Worm (Caenorhabditis elegans) whole organism, L1 larva: ENCODE results near the gene wrm-1.

Experiments
- Y116A8C.19 ChIP-seq: sonication (generic microtip); optimal IDR thresholded peaks from 2 replicates; lab custom pipeline; 2016; ENCODE audit warnings: missing compliant biosample characterization, missing genetic modification characterization, borderline replicate concordance
- alr-1 ChIP-seq: fragments of 200-800 bp; sonication (Bioruptor generic); optimal IDR thresholded peaks from 2 replicates; lab custom pipeline; 2018; ENCODE audit warnings: borderline replicate concordance, mild to moderate bottlenecking, missing genetic modification characterization, missing compliant biosample characterization
- aly-2 ChIP-seq: fragments of 150-350 bp; optimal IDR thresholded peaks from 2 replicates; lab custom pipeline; 2014; ENCODE audit warnings: missing biosample characterization, missing genetic modification characterization
- ama-1 ChIP-seq: fragments of 150-350 bp; optimal IDR thresholded peaks from 2 replicates; lab custom pipeline; 2014
- ceh-63 ChIP-seq: fragments of 200-800 bp; sonication (Bioruptor generic); optimal IDR thresholded peaks from 2 replicates; lab custom pipeline; 2018; ENCODE audit warnings: mild to moderate bottlenecking, missing genetic modification characterization, missing compliant biosample characterization
- ceh-82 ChIP-seq, 3 experiments: fragments of 150-350 bp in 1 of 3; sonication (generic microtip) in 2 of 3; optimal IDR thresholded peaks; 2 replicates each; lab custom pipeline; 2014 to 2017; ENCODE audit warnings: missing biosample characterization in 3 of 3, missing genetic modification characterization in 3 of 3
- ceh-88 ChIP-seq: fragments of 200-800 bp; sonication (Bioruptor generic); IDR thresholded peaks from 2 replicates; pipeline ENCODE4 v1.3.6; 2022; ENCODE audit warnings: missing genetic modification characterization, missing compliant biosample characterization
- ceh-90 ChIP-seq: sonication (generic microtip); optimal IDR thresholded peaks from 2 replicates; lab custom pipeline; 2016; ENCODE audit warnings: missing genetic modification characterization, missing compliant biosample characterization
- dpl-1 ChIP-seq, 3 experiments: fragments of 150-350 bp in 2 of 3; sonication (generic microtip) in 1 of 3; optimal IDR thresholded peaks; 2 replicates each; lab custom pipeline; 2014 to 2017; ENCODE audit warnings: missing biosample characterization in 3 of 3, missing genetic modification characterization in 3 of 3, missing genetic modification reagents in 3 of 3
- egl-13 ChIP-seq: sonication (generic microtip); optimal IDR thresholded peaks from 2 replicates; lab custom pipeline; 2016; ENCODE audit warnings: missing genotype, missing genetic modification reagents, missing genetic modification characterization, missing compliant biosample characterization
- fkh-10 ChIP-seq: sonication (generic microtip); optimal IDR thresholded peaks from 2 replicates; lab custom pipeline; 2017; ENCODE audit warnings: missing biosample characterization, missing genetic modification reagents, missing genetic modification characterization
- fos-1 ChIP-seq: fragments of 150-350 bp; optimal IDR thresholded peaks from 2 replicates; lab custom pipeline; 2014; ENCODE audit warnings: missing biosample characterization, missing genetic modification characterization
- hlh-4 ChIP-seq: sonication (generic microtip); optimal IDR thresholded peaks from 2 replicates; lab custom pipeline; 2016; ENCODE audit warnings: mild to moderate bottlenecking, missing genetic modification characterization, missing compliant biosample characterization
- hpl-2 ChIP-seq: fragments of 150-350 bp; optimal IDR thresholded peaks from 2 replicates; lab custom pipeline; 2014; ENCODE audit warnings: missing biosample characterization, missing genetic modification reagents, missing genetic modification characterization
- lin-13 ChIP-seq: fragments of 150-350 bp; optimal IDR thresholded peaks from 2 replicates; lab custom pipeline; 2014; ENCODE audit warnings: missing biosample characterization, missing genetic modification reagents, missing genetic modification characterization
- lin-14 ChIP-seq: fragments of 200-800 bp; sonication (Bioruptor generic); optimal IDR thresholded peaks from 2 replicates; lab custom pipeline; 2018; ENCODE audit warnings: mild to moderate bottlenecking, missing genetic modification characterization, moderate library complexity, missing compliant biosample characterization
- lin-15B ChIP-seq: fragments of 150-350 bp; sonication (generic microtip); optimal IDR thresholded peaks from 3 replicates; lab custom pipeline; 2014; ENCODE audit warnings: missing biosample characterization, missing genetic modification characterization
- lin-39 ChIP-seq: fragments of 150-350 bp; optimal IDR thresholded peaks from 2 replicates; lab custom pipeline; 2014; ENCODE audit warnings: missing biosample characterization, missing genetic modification reagents, missing genetic modification characterization
- lir-3 ChIP-seq: sonication (generic microtip); optimal IDR thresholded peaks from 2 replicates; lab custom pipeline; 2016; ENCODE audit warnings: mild to moderate bottlenecking, missing genetic modification characterization, moderate library complexity, missing compliant biosample characterization; ENCODE audit not compliant: poor library complexity
- mab-9 ChIP-seq: fragments of 200-800 bp; sonication (Bioruptor generic); IDR thresholded peaks from 2 replicates; pipeline ENCODE4 v1.3.6; 2022; ENCODE audit warnings: missing genetic modification reagents, missing genetic modification characterization, missing compliant biosample characterization
- mef-2 ChIP-seq: fragments of 150-350 bp; optimal IDR thresholded peaks from 2 replicates; lab custom pipeline; 2014; ENCODE audit warnings: missing biosample characterization, missing genetic modification characterization
- nhr-12 ChIP-seq: sonication (generic microtip); optimal IDR thresholded peaks from 2 replicates; lab custom pipeline; 2017; ENCODE audit warnings: missing biosample characterization, missing genetic modification characterization
- nhr-237 ChIP-seq: fragments of 150-350 bp; optimal IDR thresholded peaks from 2 replicates; lab custom pipeline; 2014; ENCODE audit warnings: missing biosample characterization, missing genetic modification characterization
- nhr-47 ChIP-seq: sonication (generic microtip); optimal IDR thresholded peaks from 2 replicates; lab custom pipeline; 2016; ENCODE audit warnings: mild to moderate bottlenecking, missing genetic modification characterization, moderate library complexity, missing compliant biosample characterization
- nhr-71 ChIP-seq: sonication (generic microtip); optimal IDR thresholded peaks from 2 replicates; lab custom pipeline; 2016; ENCODE audit warnings: mild to moderate bottlenecking, missing genetic modification characterization, moderate library complexity, missing compliant biosample characterization
- nhr-76 ChIP-seq: sonication (generic microtip); optimal IDR thresholded peaks from 2 replicates; lab custom pipeline; 2017; ENCODE audit warnings: missing biosample characterization, missing genetic modification characterization
- nhr-84 ChIP-seq: sonication (generic microtip); optimal IDR thresholded peaks from 2 replicates; lab custom pipeline; 2017; ENCODE audit warnings: missing biosample characterization, missing genetic modification characterization
- nhr-90 ChIP-seq: sonication (generic microtip); optimal IDR thresholded peaks from 2 replicates; lab custom pipeline; 2016; ENCODE audit warnings: mild to moderate bottlenecking, missing genetic modification characterization, missing compliant biosample characterization; ENCODE audit not compliant: poor library complexity
- pag-3 ChIP-seq: sonication (generic microtip); optimal IDR thresholded peaks from 2 replicates; lab custom pipeline; 2017; ENCODE audit warnings: missing genetic modification characterization, mild to moderate bottlenecking, missing compliant biosample characterization, antibody characterized with exemption, borderline replicate concordance; ENCODE audit not compliant: insufficient read depth
- pqm-1 ChIP-seq: sonication (generic microtip); optimal IDR thresholded peaks from 3 replicates; lab custom pipeline; 2017; ENCODE audit warnings: missing biosample characterization, missing genetic modification characterization
- rnt-1 ChIP-seq: sonication (generic microtip); optimal IDR thresholded peaks from 2 replicates; lab custom pipeline; 2016; ENCODE audit warnings: mild to moderate bottlenecking, missing genetic modification characterization, moderate library complexity, missing compliant biosample characterization
- skn-1 ChIP-seq: fragments of 150-350 bp; optimal IDR thresholded peaks from 2 replicates; lab custom pipeline; 2014; ENCODE audit warnings: missing biosample characterization, missing genetic modification characterization
- snpc-4 ChIP-seq: fragments of 150-350 bp; optimal IDR thresholded peaks from 2 replicates; lab custom pipeline; 2014; ENCODE audit warnings: missing biosample characterization, missing genetic modification characterization
- snu-23 ChIP-seq: sonication (generic microtip); optimal IDR thresholded peaks from 2 replicates; lab custom pipeline; 2016; ENCODE audit warnings: missing genetic modification characterization, missing compliant biosample characterization
- sox-4 ChIP-seq: sonication (generic microtip); optimal IDR thresholded peaks from 2 replicates; lab custom pipeline; 2016; ENCODE audit warnings: missing genetic modification characterization, missing compliant biosample characterization
- sptf-1 ChIP-seq: fragments of 150-350 bp; optimal IDR thresholded peaks from 2 replicates; lab custom pipeline; 2014; ENCODE audit warnings: missing biosample characterization, missing genetic modification characterization
- sup-37 ChIP-seq: fragments of 200-800 bp; sonication (Bioruptor generic); optimal IDR thresholded peaks from 2 replicates; lab custom pipeline; 2018; ENCODE audit warnings: mild to moderate bottlenecking, missing genetic modification characterization, missing compliant biosample characterization
- swsn-7 ChIP-seq: sonication (generic microtip); optimal IDR thresholded peaks from 2 replicates; lab custom pipeline; 2016; ENCODE audit warnings: missing genetic modification characterization, missing compliant biosample characterization
- tlp-1 ChIP-seq: fragments of 150-350 bp; optimal IDR thresholded peaks from 2 replicates; lab custom pipeline; 2014; ENCODE audit warnings: missing biosample characterization, missing genetic modification characterization
- unc-86 ChIP-seq: sonication (generic microtip); optimal IDR thresholded peaks from 2 replicates; lab custom pipeline; 2016; ENCODE audit warnings: missing genetic modification characterization, missing compliant biosample characterization
- vab-15 ChIP-seq: sonication (generic microtip); optimal IDR thresholded peaks from 2 replicates; lab custom pipeline; 2017; ENCODE audit warnings: missing genotype, mild to moderate bottlenecking, missing genetic modification characterization, missing compliant biosample characterization
- xbp-1 ChIP-seq: sonication (generic microtip); optimal IDR thresholded peaks from 2 replicates; lab custom pipeline; 2016; ENCODE audit warnings: missing genetic modification characterization, missing compliant biosample characterization
- zag-1 ChIP-seq: fragments of 150-350 bp; optimal IDR thresholded peaks from 2 replicates; lab custom pipeline; 2014; ENCODE audit warnings: missing biosample characterization, missing genetic modification characterization
- zip-4 ChIP-seq: fragments of 200-800 bp; sonication (Bioruptor generic); optimal IDR thresholded peaks from 2 replicates; lab custom pipeline; 2018; ENCODE audit warnings: mild to moderate bottlenecking, missing genetic modification characterization, moderate library complexity, missing compliant biosample characterization

The wrm-1 gene

DNA sequence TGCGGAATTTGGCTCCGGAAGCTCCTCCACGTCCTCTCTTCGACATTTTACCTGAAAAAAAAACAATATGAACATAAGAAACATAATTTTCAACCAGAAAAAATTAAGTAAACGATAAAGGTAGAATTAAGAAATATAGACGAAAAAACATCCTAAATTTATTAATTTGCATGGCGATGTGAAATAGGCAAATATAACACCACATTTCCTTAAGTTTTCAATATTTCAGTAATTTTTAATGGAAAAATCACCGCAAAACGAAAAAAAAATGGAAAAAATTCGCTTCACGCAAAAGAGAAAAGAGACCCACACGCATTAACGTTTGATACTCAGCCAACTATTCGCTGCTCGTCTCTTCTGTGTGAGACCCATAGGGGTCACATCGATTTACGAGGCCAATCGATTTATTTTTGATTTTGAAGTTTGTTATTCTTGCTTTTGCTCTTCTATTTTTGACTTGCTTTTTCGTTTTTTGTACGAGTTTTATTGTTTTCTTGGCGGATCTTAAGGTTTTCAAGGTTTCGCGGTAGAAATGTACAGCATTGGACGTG lies 16.5 kb upstream of the wrm-1 start, which contains the start of gene rpl-23 (continued):
- TF ChIP-seq Y116A8C.19 (no peak), pqm-1 (no peak), nhr-90 (peak; percentile 82), nhr-237 (tag; lab: Kevin White, UChicago) (peak; percentile 82), rnt-1 (tag; lab: Kevin White, UChicago) (peak; percentile 90), lir-3 (tag; lab: Kevin White, UChicago) (peak; percentile 80), vab-15 (tag; lab: Kevin White, UChicago) (peak; percentile 81), nhr-76 (tag; lab: Kevin White, UChicago) (no peak), ceh-63 (GFP tag; lab: Kevin White, UChicago) (no peak), sox-4 (no peak), xbp-1 (tag; lab: Kevin White, UChicago) (peak; percentile 92), ceh-82 (tag; optimal IDR thresholded peaks at IDR 0.05; lab: Kevin White, UChicago) (peak; percentile 91 to 97 (median 96)), tlp-1 (tag; lab: Kevin White, UChicago) (no peak), sup-37 (GFP tag; lab: Kevin White, UChicago) (no peak), zip-4 (GFP tag; lab: Kevin White, UChicago) (peak; percentile 71), egl-13 (tag; lab: Kevin White, UChicago) (peak; percentile 56), lin-14 (GFP tag; lab: Kevin White, UChicago) (peak; percentile 93), hlh-4 (tag; lab: Kevin White, UChicago) (no peak), mef-2 (tag; lab: Kevin White, UChicago) (peak; percentile 27), nhr-47 (peak; percentile 91), alr-1 (tag; lab: Kevin White, UChicago) (no peak), nhr-12 (tag; lab: Kevin White, UChicago) (no peak), nhr-84 (tag; lab: Kevin White, UChicago) (peak; percentile 47), ama-1 (lab: Kevin White, UChicago) (peak; percentile 85), ceh-88 (GFP tag; lab: Robert Waterston, UW) (peak; percentile 71), unc-86 (tag; lab: Kevin White, UChicago) (peak; percentile 80), skn-1 (tag; lab: Kevin White, UChicago) (peak; percentile 97), snu-23 (GFP tag; lab: Kevin White, UChicago) (peak; percentile 97), aly-2 (tag; lab: Kevin White, UChicago) (peak; percentile 72), mab-9 (GFP tag; lab: Robert Waterston, UW) (no peak), lin-13 (GFP tag; lab: Kevin White, UChicago) (peak; percentile 90), hpl-2 (GFP tag; lab: Kevin White, UChicago) (peak; percentile 82), sptf-1 (tag; lab: Kevin White, UChicago) (no peak), lin-15B (tag; lab: Kevin White, UChicago) (peak; percentile 85), swsn-7 (peak; percentile 88), nhr-71 (tag; lab: Kevin White, UChicago) (peak; percentile 94), fos-1 (tag; lab: Kevin White, UChicago) (peak; percentile 92), zag-1 (tag; lab: Kevin White, UChicago) (peak; percentile 36), pag-3 (tag; lab: Kevin White, UChicago) (no peak), ceh-90 (no peak), lin-39 (peak; percentile 78), snpc-4 (tag; lab: Kevin White, UChicago) (peak; percentile 61), dpl-1 (GFP tag; optimal IDR thresholded peaks at IDR 0.05; lab: Kevin White, UChicago) (peak; percentile 86 to 88 (median 88)), fkh-10 (GFP tag; lab: Kevin White, UChicago) (peak; percentile 85)
